Worm (Caenorhabditis elegans): ENCODE measurements around the gene T14B4.20.

T14B4.20 gene

DNA sequence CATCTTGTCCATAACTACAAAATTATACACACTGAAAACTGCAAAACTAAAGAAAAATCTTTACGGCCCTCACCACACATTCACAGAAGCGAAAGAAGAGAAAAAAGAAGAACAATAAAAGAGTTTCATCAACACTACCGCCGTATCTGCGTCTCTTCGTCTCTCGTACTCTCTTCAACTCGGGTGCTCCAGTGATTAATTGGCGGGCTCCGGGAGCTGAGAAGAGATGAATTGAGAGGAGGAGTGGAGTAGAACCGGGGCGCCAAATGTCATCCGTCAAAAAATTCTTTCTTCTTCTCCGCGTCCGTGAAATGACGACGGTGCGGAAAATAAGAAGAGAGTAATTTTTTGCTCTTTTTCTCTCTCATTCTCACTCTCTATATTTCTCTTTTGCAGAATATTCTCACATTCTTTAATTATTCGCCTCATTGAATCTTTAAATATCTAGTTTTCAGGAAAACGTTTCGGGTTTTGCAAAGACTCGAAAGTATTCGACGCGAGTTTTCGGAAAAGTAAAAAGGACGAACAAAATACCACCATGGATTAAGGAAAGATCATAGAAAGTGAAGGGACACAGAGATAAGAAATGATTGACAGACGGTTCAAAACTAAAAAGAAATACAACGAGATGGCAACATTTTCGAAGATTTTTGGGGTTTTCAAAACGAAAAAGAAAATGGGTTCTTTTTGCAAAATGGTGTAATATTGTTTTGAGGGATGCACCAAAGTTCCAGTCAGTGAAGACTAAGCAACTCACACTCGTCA lies 9.0 kb upstream of the T14B4.20 start:
- TF ChIP-seq nhr-43 (tag; optimal IDR thresholded peaks at IDR 0.05; ENCODE audit: poor library complexity, severe bottlenecking) (no peak), nhr-28 (tag; optimal IDR thresholded peaks at IDR 0.05) (no peak), ceh-16 (tag; optimal IDR thresholded peaks at IDR 0.05) (no peak), unc-39 (tag; optimal IDR thresholded peaks at IDR 0.05) (no peak), nhr-25 (tag; optimal IDR thresholded peaks at IDR 0.05) (no peak), ZK546.5 (tag; optimal IDR thresholded peaks at IDR 0.05) (no peak), nhr-237 (tag; optimal IDR thresholded peaks at IDR 0.05) (no peak), skn-1 (tag; optimal IDR thresholded peaks at IDR 0.05) (no peak), nhr-12 (tag; optimal IDR thresholded peaks at IDR 0.05) (no peak), elt-3 (tag; optimal IDR thresholded peaks at IDR 0.05) (no peak), daf-12 (tag; optimal IDR thresholded peaks at IDR 0.05) (no peak), zag-1 (tag; optimal IDR thresholded peaks at IDR 0.05) (no peak), fkh-10 (GFP tag; optimal IDR thresholded peaks at IDR 0.05) (no peak), unc-62 (GFP tag; optimal IDR thresholded peaks at IDR 0.05) (peak; percentile 27), jun-1 (tag; optimal IDR thresholded peaks at IDR 0.05) (no peak), lin-39 (tag; optimal IDR thresholded peaks at IDR 0.05) (peak; percentile 96), egl-5 (tag; optimal IDR thresholded peaks at IDR 0.05) (no peak), fkh-2 (tag; optimal IDR thresholded peaks at IDR 0.05) (no peak), ztf-4 (tag; optimal IDR thresholded peaks at IDR 0.05) (no peak), elt-2 (tag; optimal IDR thresholded peaks at IDR 0.05) (no peak), nfya-1 (tag; optimal IDR thresholded peaks at IDR 0.05; ENCODE audit: insufficient read depth) (peak; percentile 52), elt-1 (tag; optimal IDR thresholded peaks at IDR 0.05) (peak; percentile 0), aly-2 (tag; optimal IDR thresholded peaks at IDR 0.05) (no peak)

DNA sequence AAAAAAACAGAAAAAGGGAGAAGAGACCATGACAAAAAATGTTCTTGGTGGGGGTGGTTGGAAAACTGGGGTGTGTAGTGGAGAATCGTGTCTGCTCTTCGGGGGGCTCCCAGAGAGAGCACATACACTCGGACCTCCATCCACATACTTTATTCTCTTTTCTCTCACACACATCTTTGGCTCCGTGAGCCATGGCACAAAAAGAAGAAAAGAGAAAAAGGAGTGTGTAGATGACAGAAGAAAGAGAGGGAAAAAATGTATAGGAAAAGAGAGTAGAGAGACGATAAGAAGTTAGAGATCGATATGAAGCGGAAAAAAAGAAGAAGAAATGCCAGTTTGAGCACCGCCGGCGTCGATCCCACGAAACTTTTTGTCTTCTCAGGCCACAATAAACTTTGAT lies 7.7 kb upstream of the T14B4.20 start:
- TF ChIP-seq lin-15B (tag; optimal IDR thresholded peaks at IDR 0.05) (peak; percentile 21), pha-4 (tag; optimal IDR thresholded peaks at IDR 0.05) (no peak), ama-1 (optimal IDR thresholded peaks at IDR 0.05) (no peak), nhr-23 (tag; optimal IDR thresholded peaks at IDR 0.05) (no peak), daf-12 (tag; optimal IDR thresholded peaks at IDR 0.05) (no peak), mml-1 (tag; optimal IDR thresholded peaks at IDR 0.05) (no peak), elt-2 (tag; optimal IDR thresholded peaks at IDR 0.05) (no peak), lin-39 (tag; optimal IDR thresholded peaks at IDR 0.05) (peak; percentile 65), pqm-1 (tag; optimal IDR thresholded peaks at IDR 0.05) (no peak), nfya-1 (tag; optimal IDR thresholded peaks at IDR 0.05; ENCODE audit: insufficient read depth) (peak; percentile 78), nhr-43 (tag; optimal IDR thresholded peaks at IDR 0.05; ENCODE audit: poor library complexity, severe bottlenecking) (no peak), egl-5 (tag; optimal IDR thresholded peaks at IDR 0.05) (peak; percentile 18), nhr-237 (tag; optimal IDR thresholded peaks at IDR 0.05) (no peak), nhr-76 (tag; optimal IDR thresholded peaks at IDR 0.05) (no peak), snpc-4 (tag; optimal IDR thresholded peaks at IDR 0.05) (no peak), nhr-67 (tag; optimal IDR thresholded peaks at IDR 0.05) (no peak), ceh-28 (tag; optimal IDR thresholded peaks at IDR 0.05) (no peak), jun-1 (tag; optimal IDR thresholded peaks at IDR 0.05) (no peak), sea-2 (GFP tag; optimal IDR thresholded peaks at IDR 0.05) (no peak), hmg-11 (tag; optimal IDR thresholded peaks at IDR 0.05) (peak; percentile 37), eor-1 (tag; optimal IDR thresholded peaks at IDR 0.05) (no peak), ceh-9 (tag; optimal IDR thresholded peaks at IDR 0.05) (no peak), R02D3.7 (tag; optimal IDR thresholded peaks at IDR 0.05) (no peak), ztf-11 (tag; optimal IDR thresholded peaks at IDR 0.05) (no peak), ceh-82 (tag; optimal IDR thresholded peaks at IDR 0.05) (no peak), unc-62 (GFP tag; optimal IDR thresholded peaks at IDR 0.05) (peak; percentile 15), fkh-2 (tag; optimal IDR thresholded peaks at IDR 0.05) (no peak), mdl-1 (tag; optimal IDR thresholded peaks at IDR 0.05) (no peak), nhr-77 (tag; optimal IDR thresholded peaks at IDR 0.05) (no peak), ZK546.5 (tag; optimal IDR thresholded peaks at IDR 0.05) (no peak)
